Fruit fly (Drosophila melanogaster): ENCODE data around the gene CG31365.

- TF ChIP-seq net (GFP tag; optimal IDR thresholded peaks at IDR 0.05) (no peak), Ets96B (tag; optimal IDR thresholded peaks at IDR 0.05) (no peak), salr (GFP tag; optimal IDR thresholded peaks at IDR 0.05) (no peak), ss (GFP tag; optimal IDR thresholded peaks at IDR 0.05) (no peak), Smox (GFP tag; optimal IDR thresholded peaks at IDR 0.05) (no peak), Gug (GFP tag; IDR thresholded peaks at IDR 0.05) (no peak), Hr39 (GFP tag; optimal IDR thresholded peaks at IDR 0.05) (no peak), Sox102F (GFP tag; optimal IDR thresholded peaks at IDR 0.05) (no peak), fd85E (GFP tag; optimal IDR thresholded peaks at IDR 0.05) (no peak), CG1621 (tag; optimal IDR thresholded peaks at IDR 0.05) (no peak), CG8119 (GFP tag; IDR thresholded peaks at IDR 0.05) (no peak)
These were observed 5.3 kb downstream of the CG31365 start for dm6 chr3R:23120933-23121332.
